Fruit fly (Drosophila melanogaster): ENCODE results near the gene Acsx1R.

Acsx1R gene

dm6 chr3R:19730953-19731482 is 46.1 kb downstream of the Acsx1R start:
- no peak for TF ChIP-seq CG4282 (GFP tag; optimal IDR thresholded peaks at IDR 0.05)
- TF ChIP-seq Myb (GFP tag; optimal IDR thresholded peaks at IDR 0.05): no peak
- TF ChIP-seq Trl (optimal IDR thresholded peaks at IDR 0.05): peak; percentile 46 to 70
- no peak for TF ChIP-seq Trl (GFP tag; optimal IDR thresholded peaks at IDR 0.05)
- TF ChIP-seq CG11723 (GFP tag; optimal IDR thresholded peaks at IDR 0.05): no peak
- no peak for TF ChIP-seq lmd (GFP tag; IDR thresholded peaks at IDR 0.05)
- TF ChIP-seq cg (GFP tag; optimal IDR thresholded peaks at IDR 0.05): peak; percentile 44
- peak; percentile 41 for TF ChIP-seq ewg (GFP tag; optimal IDR thresholded peaks at IDR 0.05)
- TF ChIP-seq CG32772 (GFP tag; IDR thresholded peaks at IDR 0.05): no peak
- peak; percentile 4; the same call in 1 of the 3 replicates for TF ChIP-seq zen2 (GFP tag; IDR thresholded peaks at IDR 0.05; ENCODE audit: partially characterized antibody)
- 0 out of 4 replicates have a peak, but pooled peaks have one; percentile 7 for TF ChIP-seq chinmo (GFP tag; IDR thresholded peaks at IDR 0.05; ENCODE audit: partially characterized antibody)
- no peak for TF ChIP-seq Scr (GFP tag; IDR thresholded peaks at IDR 0.05; ENCODE audit: partially characterized antibody)
- TF ChIP-seq CG8478 (optimal IDR thresholded peaks at IDR 0.05): peak; percentile 9
- no peak for TF ChIP-seq cas (GFP tag; IDR thresholded peaks at IDR 0.05)
- TF ChIP-seq Adf1 (GFP tag; IDR thresholded peaks at IDR 0.05): peak; percentile 92
- no peak for TF ChIP-seq seq (GFP tag; IDR thresholded peaks at IDR 0.05)

- TF ChIP-seq twi (tag; optimal IDR thresholded peaks at IDR 0.05) (no peak), HLH54F (GFP tag; optimal IDR thresholded peaks at IDR 0.05) (no peak), bowl (GFP tag; IDR thresholded peaks at IDR 0.05) (no peak), CTCF (GFP tag; optimal IDR thresholded peaks at IDR 0.05) (no peak), CG3163 (GFP tag; optimal IDR thresholded peaks at IDR 0.05) (peak; percentile 0), CG13775 (GFP tag; optimal IDR thresholded peaks at IDR 0.05) (no peak), CG7963 (GFP tag; IDR thresholded peaks at IDR 0.05; ENCODE audit: partially characterized antibody) (no peak), MBD-R2 (GFP tag; IDR thresholded peaks at IDR 0.05) (no peak), Jarid2 (GFP tag; optimal IDR thresholded peaks at IDR 0.05) (peak; percentile 40), Trl (optimal IDR thresholded peaks at IDR 0.05) (peak; percentile 26 to 49), Trl (GFP tag; optimal IDR thresholded peaks at IDR 0.05) (no peak)
Measured at dm6 chr3R:19730415-19730814, 46.7 kb downstream of the Acsx1R start, which contains the start of gene GluClalpha. Gene GluClalpha, plus strand, starts transcription at chr3R:19730715.

- peak; percentile 44 for TF ChIP-seq crol (GFP tag; IDR thresholded peaks at IDR 0.05)
- TF ChIP-seq abd-A (tag; optimal IDR thresholded peaks at IDR 0.05): peak; percentile 79
- peak; percentile 53 for TF ChIP-seq Deaf1 (tag; optimal IDR thresholded peaks at IDR 0.05)
- peak; percentile 91 for TF ChIP-seq Adf1 (GFP tag; IDR thresholded peaks at IDR 0.05)
- no peak for TF ChIP-seq hb (GFP tag; IDR thresholded peaks at IDR 0.05; ENCODE audit: partially characterized antibody)
Measured at dm6 chr3R:19727806-19728205, 49.3 kb downstream of the Acsx1R start.

dm6 chr3R:19725584-19725983 is 51.5 kb downstream of the Acsx1R start:
- TF ChIP-seq HLH4C (GFP tag; IDR thresholded peaks at IDR 0.05; ENCODE audit: partially characterized antibody) (no peak), fd96Cb (tag; optimal IDR thresholded peaks at IDR 0.05) (no peak), CG18599 (GFP tag; optimal IDR thresholded peaks at IDR 0.05) (peak; percentile 7), NK7.1 (GFP tag; optimal IDR thresholded peaks at IDR 0.05) (no peak), CG12942 (GFP tag; optimal IDR thresholded peaks at IDR 0.05) (no peak), hb (GFP tag; IDR thresholded peaks at IDR 0.05; ENCODE audit: partially characterized antibody) (0 out of 3 replicates have a peak, but pooled peaks have one; percentile 24), nau (GFP tag; optimal IDR thresholded peaks at IDR 0.05) (no peak), Hr51 (GFP tag; optimal IDR thresholded peaks at IDR 0.05) (peak in 1 of 2 experiments; percentile 3), Fer1 (GFP tag; optimal IDR thresholded peaks at IDR 0.05) (peak; percentile 15), CG2678 (tag; optimal IDR thresholded peaks at IDR 0.05) (peak; percentile 16)

Data from whole organism, embryonic.